Worm (Caenorhabditis elegans): ENCODE results near the gene zig-8.
A peak's percentile ranks its signal among the peaks of the same experiment; 100 is the strongest.

zig-8 gene

DNA sequence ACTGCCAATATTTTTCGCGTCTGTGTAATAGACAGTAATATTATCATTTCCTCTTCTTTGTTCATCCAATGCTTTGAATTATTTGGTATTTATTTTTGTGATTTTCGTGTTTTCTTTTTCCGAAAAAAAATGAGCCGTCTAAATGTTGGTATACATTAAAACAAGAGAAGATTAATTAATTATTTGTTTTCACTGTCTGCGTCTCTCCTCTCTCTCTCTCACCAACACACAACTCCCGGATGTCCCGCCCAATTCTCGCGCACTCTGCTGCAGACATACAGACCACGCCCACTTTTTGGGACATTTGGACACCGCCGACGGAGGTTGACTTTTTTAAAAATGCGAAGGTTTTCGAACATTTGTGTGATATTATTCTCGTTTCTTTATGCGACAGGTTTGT, at the start of gene zig-8:
Gene zig-8, plus strand, starts transcription at position 301 of the 400 bp plus-strand sequence.
- TF ChIP-seq unc-55 (GFP tag; optimal IDR thresholded peaks at IDR 0.05) (peak; percentile 20), unc-39 (tag; optimal IDR thresholded peaks at IDR 0.05) (no peak), ztf-11 (tag; optimal IDR thresholded peaks at IDR 0.05) (no peak), fos-1 (tag; optimal IDR thresholded peaks at IDR 0.05) (no peak), Y55F3AM.14 (GFP tag; optimal IDR thresholded peaks at IDR 0.05) (no peak), mdl-1 (tag; optimal IDR thresholded peaks at IDR 0.05) (no peak), sem-4 (tag; optimal IDR thresholded peaks at IDR 0.05) (peak; percentile 10), ztf-1 (GFP tag; conservative IDR thresholded peaks at IDR 0.05) (no peak), nhr-25 (tag; optimal IDR thresholded peaks at IDR 0.05) (no peak), lsy-2 (tag; optimal IDR thresholded peaks at IDR 0.05) (no peak), nhr-21 (tag; optimal IDR thresholded peaks at IDR 0.05) (no peak), nhr-12 (tag; optimal IDR thresholded peaks at IDR 0.05) (no peak), ceh-82 (tag; optimal IDR thresholded peaks at IDR 0.05) (no peak), elt-1 (tag; optimal IDR thresholded peaks at IDR 0.05) (no peak), snpc-4 (tag; optimal IDR thresholded peaks at IDR 0.05) (no peak), ama-1 (optimal IDR thresholded peaks at IDR 0.05) (no peak), egl-27 (tag; optimal IDR thresholded peaks at IDR 0.05) (no peak)

DNA sequence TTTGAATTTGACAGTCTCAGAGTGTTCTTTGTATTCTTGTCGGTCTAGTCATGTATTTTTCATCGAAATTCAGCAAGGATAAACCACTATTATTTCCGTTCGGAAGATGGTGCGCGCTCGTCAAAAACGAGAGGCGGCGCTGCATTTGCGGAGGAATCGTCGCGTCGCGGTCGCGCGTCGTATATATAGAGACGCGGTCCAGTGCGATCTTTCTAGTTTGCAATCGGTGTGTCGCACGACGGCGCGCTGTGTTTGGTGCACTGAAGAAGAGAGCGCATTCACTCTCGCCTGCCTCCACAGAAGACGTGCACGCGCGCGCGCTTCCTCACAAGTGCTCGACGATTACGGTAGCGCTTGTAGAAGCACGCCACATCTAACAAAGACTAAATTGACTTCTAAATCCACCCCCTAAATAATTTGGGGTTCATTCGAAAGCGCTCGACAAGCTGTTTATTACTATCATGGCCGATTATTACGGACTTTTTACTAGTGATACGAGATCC, 49.0 kb upstream of the zig-8 start, which contains the start of gene Y39E4B.6:
Gene Y39E4B.6, plus strand, starts transcription at position 209 of the 503 bp plus-strand sequence.
- no peak for TF ChIP-seq nhr-77 (tag; optimal IDR thresholded peaks at IDR 0.05)
- peak; percentile 87 for TF ChIP-seq gmeb-1 (tag; optimal IDR thresholded peaks at IDR 0.05)
- TF ChIP-seq lin-13 (GFP tag; optimal IDR thresholded peaks at IDR 0.05): peak; percentile 96
- peak; percentile 92 for TF ChIP-seq lin-11 (tag; optimal IDR thresholded peaks at IDR 0.05)
- peak; percentile 98 for TF ChIP-seq Y55F3AM.14 (GFP tag; optimal IDR thresholded peaks at IDR 0.05)
- peak; percentile 96 for TF ChIP-seq nhr-129 (tag; optimal IDR thresholded peaks at IDR 0.05)
- TF ChIP-seq crh-2 (tag; optimal IDR thresholded peaks at IDR 0.05): peak; percentile 94
- TF ChIP-seq ztf-1 (GFP tag; conservative IDR thresholded peaks at IDR 0.05): 0 out of 2 replicates have a peak, but pooled peaks have one; percentile 60
- peak; percentile 55 for TF ChIP-seq ZK546.5 (tag; optimal IDR thresholded peaks at IDR 0.05)
- TF ChIP-seq nhr-10 (tag; optimal IDR thresholded peaks at IDR 0.05): peak; percentile 64
- peak; percentile 87 to 94 for TF ChIP-seq lsy-2 (tag; optimal IDR thresholded peaks at IDR 0.05)
- TF ChIP-seq F13H6.1 (tag; optimal IDR thresholded peaks at IDR 0.05): peak; percentile 98
- no peak for TF ChIP-seq unc-62 (GFP tag; optimal IDR thresholded peaks at IDR 0.05)
- peak; percentile 87 for TF ChIP-seq fos-1 (tag; optimal IDR thresholded peaks at IDR 0.05)
- no peak for TF ChIP-seq nhr-11 (tag; optimal IDR thresholded peaks at IDR 0.05)
- TF ChIP-seq nhr-12 (tag; optimal IDR thresholded peaks at IDR 0.05): peak; percentile 22
- peak; percentile 95 for TF ChIP-seq nhr-25 (tag; optimal IDR thresholded peaks at IDR 0.05)
- peak; percentile 73 for TF ChIP-seq snpc-4 (tag; optimal IDR thresholded peaks at IDR 0.05)
- no peak for TF ChIP-seq dmd-4 (tag; optimal IDR thresholded peaks at IDR 0.05)
- peak; percentile 98 for TF ChIP-seq sem-4 (tag; optimal IDR thresholded peaks at IDR 0.05)
- peak; percentile 98 for TF ChIP-seq C34F6.9 (tag; optimal IDR thresholded peaks at IDR 0.05)
- TF ChIP-seq R02D3.7 (tag; optimal IDR thresholded peaks at IDR 0.05): no peak
- TF ChIP-seq lin-39 (tag; optimal IDR thresholded peaks at IDR 0.05): peak; percentile 5
- TF ChIP-seq ceh-82 (tag; optimal IDR thresholded peaks at IDR 0.05): peak; percentile 94
- peak; percentile 98 for TF ChIP-seq zag-1 (tag; optimal IDR thresholded peaks at IDR 0.05)
- TF ChIP-seq ceh-16 (tag; optimal IDR thresholded peaks at IDR 0.05): peak; percentile 62
- peak; percentile 67 for TF ChIP-seq nhr-237 (tag; optimal IDR thresholded peaks at IDR 0.05)
- TF ChIP-seq sma-9 (GFP tag; optimal IDR thresholded peaks at IDR 0.05): peak; percentile 90
- no peak for TF ChIP-seq sma-9 (tag; optimal IDR thresholded peaks at IDR 0.05)
- peak; percentile 77 for TF ChIP-seq skn-1 (tag; optimal IDR thresholded peaks at IDR 0.05)
- peak; percentile 83 for TF ChIP-seq nhr-6 (tag; optimal IDR thresholded peaks at IDR 0.05)
- TF ChIP-seq nhr-21 (tag; optimal IDR thresholded peaks at IDR 0.05): peak; percentile 92
- no peak for TF ChIP-seq mbf-1 (tag; optimal IDR thresholded peaks at IDR 0.05)
- no peak for TF ChIP-seq elt-1 (tag; optimal IDR thresholded peaks at IDR 0.05)
- peak; percentile 98 for TF ChIP-seq unc-55 (GFP tag; optimal IDR thresholded peaks at IDR 0.05)
- no peak for TF ChIP-seq nhr-23 (tag; optimal IDR thresholded peaks at IDR 0.05)
- peak; percentile 98 for TF ChIP-seq sma-3 (GFP tag; optimal IDR thresholded peaks at IDR 0.05)
- TF ChIP-seq alr-1 (tag; optimal IDR thresholded peaks at IDR 0.05): no peak
- no peak for TF ChIP-seq elt-3 (tag; optimal IDR thresholded peaks at IDR 0.05)
- TF ChIP-seq aly-2 (tag; optimal IDR thresholded peaks at IDR 0.05): no peak
- TF ChIP-seq egl-27 (tag; optimal IDR thresholded peaks at IDR 0.05): peak; percentile 95
- peak; percentile 90 for TF ChIP-seq ztf-4 (tag; optimal IDR thresholded peaks at IDR 0.05)
- TF ChIP-seq unc-39 (tag; optimal IDR thresholded peaks at IDR 0.05): no peak
- peak; percentile 90 for TF ChIP-seq ama-1 (optimal IDR thresholded peaks at IDR 0.05)
- TF ChIP-seq mdl-1 (tag; optimal IDR thresholded peaks at IDR 0.05): peak; percentile 69 to 92
- TF ChIP-seq blmp-1 (tag; optimal IDR thresholded peaks at IDR 0.05; ENCODE audit: insufficient read depth): peak; percentile 85
- no peak for TF ChIP-seq peb-1 (tag; optimal IDR thresholded peaks at IDR 0.05)
- TF ChIP-seq mab-5 (tag; optimal IDR thresholded peaks at IDR 0.05): peak; percentile 88
- TF ChIP-seq ztf-11 (tag; optimal IDR thresholded peaks at IDR 0.05): peak; percentile 59

All from whole organism, L2 larva.